Worm (Caenorhabditis elegans) whole organism, early embryonic: Measurements from ENCODE around the gene srd-33.

Source experiments
- B0310.2 ChIP-seq: sonication (generic microtip); optimal IDR thresholded peaks from 2 replicates; lab custom pipeline; 2016; ENCODE audit warnings: mild to moderate bottlenecking, missing genetic modification characterization, missing compliant biosample characterization
- F13C5.2 ChIP-seq: sonication (generic microtip); optimal IDR thresholded peaks from 2 replicates; lab custom pipeline; 2017; ENCODE audit warnings: mild to moderate bottlenecking, missing genetic modification characterization, inconsistent platforms, missing compliant biosample characterization
- aly-1 ChIP-seq: sonication (generic microtip); optimal IDR thresholded peaks from 2 replicates; lab custom pipeline; 2016; ENCODE audit warnings: missing genetic modification characterization, missing compliant biosample characterization
- ama-1 ChIP-seq: fragments of 150-350 bp; optimal IDR thresholded peaks from 2 replicates; lab custom pipeline; 2014
- ceh-13 ChIP-seq: fragments of 200-800 bp; sonication (Bioruptor generic); optimal IDR thresholded peaks from 2 replicates; lab custom pipeline; 2018; ENCODE audit warnings: mild to moderate bottlenecking, missing genetic modification characterization, missing compliant biosample characterization
- ceh-36 ChIP-seq: sonication (generic microtip); optimal IDR thresholded peaks from 2 replicates; lab custom pipeline; 2016; ENCODE audit warnings: missing genetic modification characterization, inconsistent platforms, missing compliant biosample characterization
- ets-7 ChIP-seq: sonication (generic microtip); optimal IDR thresholded peaks from 2 replicates; lab custom pipeline; 2016; ENCODE audit warnings: missing genotype, missing genetic modification characterization, missing compliant biosample characterization
- flt-1 ChIP-seq: fragments of 200-800 bp; sonication (Bioruptor generic); IDR thresholded peaks from 2 replicates; pipeline ENCODE4 v1.3.6; 2022; ENCODE audit warnings: missing genetic modification characterization, missing compliant biosample characterization
- hmbx-1 ChIP-seq: sonication (generic microtip); optimal IDR thresholded peaks from 2 replicates; lab custom pipeline; 2016; ENCODE audit warnings: mild to moderate bottlenecking, missing genetic modification characterization, missing compliant biosample characterization
- hmg-4 ChIP-seq: fragments of 200-800 bp; sonication (Bioruptor generic); optimal IDR thresholded peaks from 2 replicates; lab custom pipeline; 2018; ENCODE audit warnings: mild to moderate bottlenecking, missing genetic modification characterization, missing compliant biosample characterization
- hnd-1 ChIP-seq: sonication (generic microtip); optimal IDR thresholded peaks from 2 replicates; lab custom pipeline; 2016; ENCODE audit warnings: missing genetic modification characterization, missing compliant biosample characterization
- pes-1 ChIP-seq: fragments of 200-800 bp; sonication (Bioruptor generic); IDR thresholded peaks from 2 replicates; pipeline ENCODE4 v1.3.6; 2022; ENCODE audit warnings: missing genetic modification reagents, missing genetic modification characterization, missing compliant biosample characterization
- scrt-1 ChIP-seq: fragments of 200-800 bp; sonication (Bioruptor generic); IDR thresholded peaks from 2 replicates; pipeline ENCODE4 v1.3.6; 2022; ENCODE audit warnings: missing genetic modification characterization, missing compliant biosample characterization
- sea-1 ChIP-seq: fragments of 200-800 bp; sonication (Bioruptor generic); conservative IDR thresholded peaks from 2 replicates; pipeline ENCODE4 v1.3.6; 2022; ENCODE audit warnings: missing genetic modification characterization, missing compliant biosample characterization
- tbx-11 ChIP-seq: fragments of 200-800 bp; sonication (Bioruptor generic); IDR thresholded peaks from 2 replicates; pipeline ENCODE4 v1.3.6; 2022; ENCODE audit warnings: missing genetic modification characterization, missing compliant biosample characterization
- tbx-37 ChIP-seq: fragments of 200-800 bp; sonication (Bioruptor generic); conservative IDR thresholded peaks from 2 replicates; pipeline ENCODE4 v1.3.6; 2022; ENCODE audit warnings: missing genetic modification reagents, missing genetic modification characterization, missing compliant biosample characterization
- tra-4 ChIP-seq: sonication (generic microtip); optimal IDR thresholded peaks from 2 replicates; lab custom pipeline; 2017; ENCODE audit warnings: missing genetic modification characterization, missing compliant biosample characterization

srd-33 gene

ce11 chrV:4879251-4879650, 7.2 kb downstream of the srd-33 start, which contains the start of gene T19H12.15:
TSS of gene T19H12.15 (minus strand) at chrV:4879351.
- TF ChIP-seq tbx-11 (GFP tag; lab: Robert Waterston, UW) (no peak), F13C5.2 (tag; lab: Kevin White, UChicago) (no peak), scrt-1 (GFP tag; lab: Robert Waterston, UW) (no peak), B0310.2 (tag; lab: Kevin White, UChicago) (no peak), tra-4 (no peak), sea-1 (GFP tag; lab: Robert Waterston, UW) (no peak), tbx-37 (no peak), hmbx-1 (tag; lab: Kevin White, UChicago) (no peak), flt-1 (GFP tag; lab: Robert Waterston, UW) (no peak), hnd-1 (tag; lab: Kevin White, UChicago) (no peak), ceh-13 (GFP tag; lab: Kevin White, UChicago) (no peak), ceh-36 (tag; lab: Kevin White, UChicago) (no peak), pes-1 (GFP tag; lab: Robert Waterston, UW) (no peak), ama-1 (lab: Kevin White, UChicago) (no peak), hmg-4 (GFP tag; lab: Kevin White, UChicago) (no peak)

- no peak for TF ChIP-seq ceh-13 (GFP tag; lab: Kevin White, UChicago)
- no peak for TF ChIP-seq scrt-1 (GFP tag; lab: Robert Waterston, UW)
- TF ChIP-seq sea-1 (GFP tag; lab: Robert Waterston, UW): no peak
- TF ChIP-seq tra-4: no peak
- no peak for TF ChIP-seq ama-1 (lab: Kevin White, UChicago)
- TF ChIP-seq ets-7 (tag; lab: Kevin White, UChicago): no peak
- TF ChIP-seq ceh-36 (tag; lab: Kevin White, UChicago): no peak
- TF ChIP-seq tbx-37: no peak
- no peak for TF ChIP-seq hmg-4 (GFP tag; lab: Kevin White, UChicago)
- no peak for TF ChIP-seq hnd-1 (tag; lab: Kevin White, UChicago)
- no peak for TF ChIP-seq aly-1 (tag; lab: Kevin White, UChicago)
- TF ChIP-seq flt-1 (GFP tag; lab: Robert Waterston, UW): no peak
- TF ChIP-seq hmbx-1 (tag; lab: Kevin White, UChicago): no peak
Observed at ce11 chrV:4881377-4881776, 9.3 kb downstream of the srd-33 start, which contains the start of gene str-32. TSS of gene str-32 (minus strand) at chrV:4881477.

DNA sequence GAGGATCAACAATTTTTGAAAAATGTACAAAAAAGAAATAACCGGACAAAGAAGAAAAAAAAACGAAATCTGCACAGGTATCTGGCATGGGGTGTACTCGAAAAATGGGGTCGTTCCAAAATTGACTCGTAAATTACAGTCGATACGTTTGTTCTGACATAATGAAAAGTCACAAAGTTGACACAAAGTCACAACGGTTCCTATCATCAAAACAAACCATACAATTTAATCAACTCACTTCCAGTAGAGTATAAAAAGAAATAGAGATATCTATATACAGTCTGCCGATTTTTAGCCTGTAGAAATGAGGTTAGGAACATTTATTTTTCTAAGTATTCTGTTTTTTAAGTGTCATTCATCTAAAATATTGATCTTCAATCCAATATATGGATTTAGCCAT, 12.4 kb downstream of the srd-33 start, which contains the start of gene T19H12.12:
TSS of gene T19H12.12 (plus strand) at position 301 of the 400 bp plus-strand sequence.
- TF ChIP-seq pes-1 (GFP tag; lab: Robert Waterston, UW): no peak
- no peak for TF ChIP-seq ets-7 (tag; lab: Kevin White, UChicago)
- no peak for TF ChIP-seq B0310.2 (tag; lab: Kevin White, UChicago)
- TF ChIP-seq hmbx-1 (tag; lab: Kevin White, UChicago): no peak
- no peak for TF ChIP-seq ceh-36 (tag; lab: Kevin White, UChicago)
- TF ChIP-seq ama-1 (lab: Kevin White, UChicago): no peak
- no peak for TF ChIP-seq hnd-1 (tag; lab: Kevin White, UChicago)
- TF ChIP-seq scrt-1 (GFP tag; lab: Robert Waterston, UW): no peak
- no peak for TF ChIP-seq tbx-37
- TF ChIP-seq sea-1 (GFP tag; lab: Robert Waterston, UW): no peak

- TF ChIP-seq hnd-1 (tag; lab: Kevin White, UChicago) (no peak), scrt-1 (GFP tag; lab: Robert Waterston, UW) (no peak), hmbx-1 (tag; lab: Kevin White, UChicago) (no peak), F13C5.2 (tag; lab: Kevin White, UChicago) (no peak), ceh-13 (GFP tag; lab: Kevin White, UChicago) (no peak), ceh-36 (tag; lab: Kevin White, UChicago) (no peak), tra-4 (no peak), aly-1 (tag; lab: Kevin White, UChicago) (no peak), pes-1 (GFP tag; lab: Robert Waterston, UW) (no peak), ets-7 (tag; lab: Kevin White, UChicago) (no peak), tbx-11 (GFP tag; lab: Robert Waterston, UW) (no peak), flt-1 (GFP tag; lab: Robert Waterston, UW) (no peak), hmg-4 (GFP tag; lab: Kevin White, UChicago) (no peak), ama-1 (lab: Kevin White, UChicago) (no peak), B0310.2 (tag; lab: Kevin White, UChicago) (no peak), sea-1 (GFP tag; lab: Robert Waterston, UW) (no peak), tbx-37 (no peak)
Observed at ce11 chrV:4885372-4885771, 13.3 kb downstream of the srd-33 start, which contains the start of gene T19H12.3. TSS of gene T19H12.3 (plus strand) at chrV:4885672.

- no peak for TF ChIP-seq F13C5.2 (tag; lab: Kevin White, UChicago)
- no peak for TF ChIP-seq ceh-36 (tag; lab: Kevin White, UChicago)
- no peak for TF ChIP-seq pes-1 (GFP tag; lab: Robert Waterston, UW)
- TF ChIP-seq aly-1 (tag; lab: Kevin White, UChicago): no peak
Observed at ce11 chrV:4889477-4889876, 17.4 kb downstream of the srd-33 start, which contains the start of gene ugt-12. TSS of gene ugt-12 (minus strand) at chrV:4889629.

DNA sequence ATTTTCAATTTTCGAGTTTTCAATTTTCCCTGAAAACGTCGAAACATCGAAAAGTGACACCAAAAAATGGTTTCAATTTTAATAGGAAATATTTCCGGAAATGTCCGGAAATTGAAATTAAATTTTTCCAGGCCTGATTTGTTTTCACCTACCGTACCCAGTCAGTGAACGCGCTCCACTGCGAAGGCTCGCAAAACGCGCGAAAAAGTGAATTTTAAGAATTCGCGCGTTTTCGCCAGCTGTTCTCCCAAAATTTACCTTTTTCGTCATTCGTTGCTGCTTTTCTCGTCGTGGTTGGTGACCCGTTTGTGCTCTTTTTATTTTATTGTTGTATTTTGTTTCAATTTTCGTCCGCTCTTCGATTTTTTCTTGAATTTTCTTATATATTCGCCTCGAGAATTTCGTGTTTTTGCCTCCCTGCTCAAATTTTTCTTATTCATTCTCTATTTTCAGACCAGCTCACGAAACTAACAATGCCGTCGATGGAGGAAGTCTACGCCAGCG, 17.9 kb downstream of the srd-33 start, which contains the start of gene T19H12.2:
TSS of gene T19H12.2 (plus strand) at position 454 of the 504 bp plus-strand sequence.
- TF ChIP-seq hnd-1 (tag; lab: Kevin White, UChicago) (no peak), flt-1 (GFP tag; lab: Robert Waterston, UW) (no peak), B0310.2 (tag; lab: Kevin White, UChicago) (no peak), ama-1 (lab: Kevin White, UChicago) (no peak), F13C5.2 (tag; lab: Kevin White, UChicago) (no peak), aly-1 (tag; lab: Kevin White, UChicago) (no peak)

ce11 chrV:4890781-4891180, 18.7 kb downstream of the srd-33 start:
- TF ChIP-seq tra-4: no peak
- TF ChIP-seq hnd-1 (tag; lab: Kevin White, UChicago): no peak
- TF ChIP-seq F13C5.2 (tag; lab: Kevin White, UChicago): no peak
- no peak for TF ChIP-seq hmbx-1 (tag; lab: Kevin White, UChicago)
- TF ChIP-seq flt-1 (GFP tag; lab: Robert Waterston, UW): no peak
- no peak for TF ChIP-seq B0310.2 (tag; lab: Kevin White, UChicago)
- TF ChIP-seq scrt-1 (GFP tag; lab: Robert Waterston, UW): no peak
- TF ChIP-seq ceh-36 (tag; lab: Kevin White, UChicago): no peak
- no peak for TF ChIP-seq pes-1 (GFP tag; lab: Robert Waterston, UW)
